Fruit fly (Drosophila melanogaster): Measurements from ENCODE around the gene CG31792.

DNA sequence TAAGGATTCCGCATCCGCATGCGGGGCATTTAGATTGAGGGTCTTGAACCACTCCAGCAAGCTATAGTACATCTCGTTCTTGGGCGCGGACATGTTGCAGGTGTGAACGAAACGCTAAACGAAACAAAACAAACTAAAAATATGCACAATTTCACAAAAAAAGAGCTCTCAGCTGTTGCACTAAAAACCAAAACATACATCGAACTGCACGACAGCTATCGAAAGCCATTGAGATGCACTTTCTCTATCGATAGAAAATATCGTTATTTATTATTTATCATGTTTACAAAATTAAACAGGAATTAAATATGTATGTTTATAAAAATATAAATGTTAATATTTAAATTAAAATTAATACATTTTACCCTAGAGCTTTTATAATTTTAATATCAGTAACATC lies 36.0 kb downstream of the CG31792 start, which contains the start of gene hook:
- TF ChIP-seq CG8478 (optimal IDR thresholded peaks at IDR 0.05) = no peak
- TF ChIP-seq CTCF (optimal IDR thresholded peaks at IDR 0.05) = no peak
